Worm (Caenorhabditis elegans): Measurements from ENCODE around the gene srh-135.

DNA sequence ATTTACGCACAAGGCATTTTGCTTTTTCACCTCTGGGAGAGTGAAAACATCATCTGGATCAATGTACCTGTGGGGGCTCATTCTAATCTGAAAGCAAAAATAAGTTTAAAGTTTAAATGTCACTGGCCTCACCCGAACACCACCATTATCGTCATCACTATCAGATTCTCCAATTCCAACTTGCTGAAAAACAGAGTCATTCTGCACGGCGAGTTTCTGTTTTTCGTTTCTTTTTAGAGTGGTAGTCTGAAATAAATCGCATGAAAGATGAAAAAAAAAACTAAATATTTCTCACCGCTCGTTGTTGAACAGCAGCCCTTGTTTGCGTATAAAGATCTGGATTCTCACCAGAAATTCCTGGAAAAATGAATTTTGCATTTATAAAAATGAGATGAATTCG, 20.2 kb upstream of the srh-135 start:
- TF ChIP-seq nhr-10 (tag; optimal IDR thresholded peaks at IDR 0.05) (no peak), nhr-77 (tag; optimal IDR thresholded peaks at IDR 0.05) (no peak), blmp-1 (tag; optimal IDR thresholded peaks at IDR 0.05; ENCODE audit: insufficient read depth) (no peak), alr-1 (tag; optimal IDR thresholded peaks at IDR 0.05) (no peak), nhr-12 (tag; optimal IDR thresholded peaks at IDR 0.05) (no peak), ceh-16 (tag; optimal IDR thresholded peaks at IDR 0.05) (no peak), ztf-11 (tag; optimal IDR thresholded peaks at IDR 0.05) (no peak), lin-11 (tag; optimal IDR thresholded peaks at IDR 0.05) (no peak), skn-1 (tag; optimal IDR thresholded peaks at IDR 0.05) (no peak), ztf-4 (tag; optimal IDR thresholded peaks at IDR 0.05) (no peak), nhr-11 (tag; optimal IDR thresholded peaks at IDR 0.05) (no peak), snpc-4 (tag; optimal IDR thresholded peaks at IDR 0.05) (no peak), mdl-1 (tag; optimal IDR thresholded peaks at IDR 0.05) (no peak)

Measured in whole organism, L2 larva.